Worm (Caenorhabditis elegans): ENCODE measurements around the gene F58B4.5.

- TF ChIP-seq tbx-2 (tag; optimal IDR thresholded peaks at IDR 0.05) = peak; percentile 48
- TF ChIP-seq pag-3 (tag; optimal IDR thresholded peaks at IDR 0.05; ENCODE audit: borderline replicate concordance) = no peak
- TF ChIP-seq pha-4 (tag; optimal IDR thresholded peaks at IDR 0.05) = no peak
- no peak for TF ChIP-seq dve-1 (tag; optimal IDR thresholded peaks at IDR 0.05)
- TF ChIP-seq ceh-31 (tag; optimal IDR thresholded peaks at IDR 0.05) = peak; percentile 62
- no peak for TF ChIP-seq ama-1 (optimal IDR thresholded peaks at IDR 0.05)
- TF ChIP-seq lin-11 (tag; optimal IDR thresholded peaks at IDR 0.05) = no peak
- TF ChIP-seq rnt-1 (tag; optimal IDR thresholded peaks at IDR 0.05) = peak; percentile 48
- peak; percentile 1 for TF ChIP-seq nfya-1 (tag; optimal IDR thresholded peaks at IDR 0.05)
- TF ChIP-seq unc-3 (GFP tag; conservative IDR thresholded peaks at IDR 0.05) = no peak
- no peak for TF ChIP-seq unc-3 (tag; optimal IDR thresholded peaks at IDR 0.05)
- no peak for TF ChIP-seq F13H6.1 (tag; optimal IDR thresholded peaks at IDR 0.05)
- no peak for TF ChIP-seq elt-2 (tag; optimal IDR thresholded peaks at IDR 0.05)
- peak; percentile 75 for TF ChIP-seq ceh-14 (tag; optimal IDR thresholded peaks at IDR 0.05)
Measured at ce11 chrV:10961448-10961870, 29.0 kb downstream of the F58B4.5 start.

All from whole organism, late embryonic.